Worm (Caenorhabditis elegans) whole organism, young adult: ENCODE measurements around the gene C46C2.2.

Experiments
- B0035.1 ChIP-seq: sonication (generic microtip); optimal IDR thresholded peaks from 2 replicates; lab custom pipeline; 2016; ENCODE audit warnings: missing genetic modification characterization, mild to moderate bottlenecking, missing compliant biosample characterization, missing genotype, missing genetic modification reagents
- B0336.3 ChIP-seq: fragments of 200-800 bp; sonication (Bioruptor generic); IDR thresholded peaks from 2 replicates; pipeline ENCODE4 v1.3.6; 2022; ENCODE audit warnings: missing genetic modification characterization, missing compliant biosample characterization
- C17E4.6 ChIP-seq: fragments of 200-800 bp; sonication (Bioruptor generic); IDR thresholded peaks from 2 replicates; pipeline ENCODE4 v1.3.6; 2022; ENCODE audit warnings: missing genetic modification reagents, missing genetic modification characterization, missing compliant biosample characterization
- F10E7.11 ChIP-seq: sonication (generic microtip); optimal IDR thresholded peaks from 2 replicates; lab custom pipeline; 2017; ENCODE audit warnings: mild to moderate bottlenecking, missing genetic modification characterization, moderate library complexity, missing compliant biosample characterization
- F39B2.1 ChIP-seq: fragments of 200-800 bp; sonication (Bioruptor generic); IDR thresholded peaks from 2 replicates; pipeline ENCODE4 v1.3.6; 2022; ENCODE audit warnings: missing genetic modification reagents, missing genetic modification characterization, missing compliant biosample characterization
- Y79H2A.3 ChIP-seq: fragments of 200-800 bp; sonication (Bioruptor generic); conservative IDR thresholded peaks from 2 replicates; pipeline ENCODE4 v1.3.6; 2022; ENCODE audit warnings: missing genetic modification reagents, missing genetic modification characterization, missing compliant biosample characterization
- akir-1 ChIP-seq: fragments of 200-800 bp; sonication (Bioruptor generic); optimal IDR thresholded peaks from 2 replicates; lab custom pipeline; 2018; ENCODE audit warnings: mild to moderate bottlenecking, missing genetic modification characterization, moderate library complexity, missing compliant biosample characterization
- dpl-1 ChIP-seq: fragments of 150-350 bp; optimal IDR thresholded peaks from 2 replicates; lab custom pipeline; 2014; ENCODE audit warnings: missing biosample characterization, missing genetic modification reagents, missing genetic modification characterization
- efl-1 ChIP-seq: fragments of 150-350 bp; optimal IDR thresholded peaks from 2 replicates; lab custom pipeline; 2014; ENCODE audit warnings: missing biosample characterization, missing genetic modification reagents, missing genetic modification characterization
- egl-18 ChIP-seq: fragments of 200-800 bp; sonication (Bioruptor generic); IDR thresholded peaks from 2 replicates; pipeline ENCODE4 v1.3.6; 2022; ENCODE audit warnings: missing genetic modification reagents, missing genetic modification characterization, missing compliant biosample characterization
- hrde-1 ChIP-seq: sonication (generic microtip); optimal IDR thresholded peaks from 2 replicates; lab custom pipeline; 2016; ENCODE audit warnings: missing genetic modification characterization, mild to moderate bottlenecking, missing compliant biosample characterization, moderate library complexity, missing genotype, missing genetic modification reagents, borderline replicate concordance
- lsy-27 ChIP-seq: sonication (generic microtip); optimal IDR thresholded peaks from 2 replicates; lab custom pipeline; 2017; ENCODE audit warnings: missing genetic modification characterization, mild to moderate bottlenecking, missing compliant biosample characterization, antibody characterized with exemption, missing genotype, borderline replicate concordance; ENCODE audit not compliant: insufficient read depth
- snpc-3.4 ChIP-seq: sonication (generic microtip); optimal IDR thresholded peaks from 2 replicates; lab custom pipeline; 2017; ENCODE audit warnings: missing genetic modification characterization, mild to moderate bottlenecking, missing compliant biosample characterization, antibody characterized with exemption, moderate library complexity, missing genotype, missing genetic modification reagents
- xnd-1 ChIP-seq: sonication (generic microtip); optimal IDR thresholded peaks from 2 replicates; lab custom pipeline; 2016; ENCODE audit warnings: missing genotype, missing genetic modification reagents, missing genetic modification characterization, missing compliant biosample characterization

DNA sequence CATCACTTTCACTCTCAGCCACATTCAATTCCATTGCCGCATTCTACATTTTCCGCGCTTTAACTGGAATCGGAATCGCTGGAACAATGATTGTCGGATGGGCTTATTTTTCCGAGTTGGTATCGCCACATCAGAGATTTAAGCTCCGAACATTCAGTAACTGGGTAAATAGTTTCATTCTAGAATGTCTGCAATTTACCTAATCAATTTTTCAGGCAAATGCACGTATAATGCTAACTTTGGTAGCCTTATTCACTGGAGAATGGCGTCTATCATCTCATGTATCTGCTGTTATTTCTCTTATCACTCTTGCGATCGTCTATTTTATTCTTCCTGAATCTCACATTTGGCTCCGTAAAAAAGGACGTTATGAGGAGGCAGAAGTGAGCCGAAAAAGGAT, 889 bp downstream of the C46C2.2 start:
- TF ChIP-seq snpc-3.4 (tag; lab: Kevin White, UChicago) = no peak
- no peak for TF ChIP-seq hrde-1 (tag; lab: Kevin White, UChicago)
- TF ChIP-seq xnd-1 = no peak
- TF ChIP-seq B0336.3 (GFP tag; lab: Robert Waterston, UW) = no peak
- no peak for TF ChIP-seq Y79H2A.3 (GFP tag; lab: Robert Waterston, UW)
- no peak for TF ChIP-seq egl-18 (GFP tag; lab: Robert Waterston, UW)
- TF ChIP-seq F10E7.11 (tag; lab: Kevin White, UChicago) = no peak
- TF ChIP-seq akir-1 (GFP tag; lab: Kevin White, UChicago) = no peak
- no peak for TF ChIP-seq F39B2.1 (GFP tag; lab: Robert Waterston, UW)
- no peak for TF ChIP-seq C17E4.6
- TF ChIP-seq B0035.1 (tag; lab: Kevin White, UChicago) = no peak
- no peak for TF ChIP-seq lsy-27 (tag; lab: Kevin White, UChicago)
- TF ChIP-seq efl-1 (GFP tag; lab: Kevin White, UChicago) = no peak
- TF ChIP-seq dpl-1 = no peak
